Worm (Caenorhabditis elegans) whole organism, L4/young adult: ENCODE data around the gene Y59H11AM.4.

Source experiments
- W03F9.2 ChIP-seq: fragments of 150-350 bp; optimal IDR thresholded peaks from 2 replicates; lab custom pipeline; 2014; ENCODE audit warnings: missing biosample characterization, missing genetic modification characterization
- dao-5 ChIP-seq: sonication (generic microtip); optimal IDR thresholded peaks from 2 replicates; lab custom pipeline; 2016; ENCODE audit warnings: missing genotype, missing genetic modification characterization, moderate library complexity, missing compliant biosample characterization
- him-1 ChIP-seq: sonication (generic microtip); optimal IDR thresholded peaks from 2 replicates; lab custom pipeline; 2016; ENCODE audit warnings: missing genotype, missing genetic modification reagents, missing genetic modification characterization, missing compliant biosample characterization

DNA sequence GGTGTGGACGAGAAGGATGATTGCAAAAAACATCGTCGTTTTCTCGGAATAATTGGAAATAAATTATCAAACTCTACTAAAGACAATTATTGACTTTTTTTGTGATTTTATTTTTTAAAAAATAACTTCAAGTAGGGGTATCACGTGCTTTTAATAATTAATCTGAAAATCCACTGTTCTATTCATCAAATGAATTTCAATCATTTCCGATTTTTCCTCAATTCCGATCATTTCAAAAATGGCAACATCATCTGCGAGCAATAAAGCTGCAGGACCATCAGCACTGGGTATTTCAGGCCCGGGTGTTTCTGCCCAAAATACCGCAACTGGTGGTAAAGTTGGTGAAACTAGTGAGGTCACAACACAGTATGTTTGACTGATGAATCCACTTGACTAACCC is 46.9 kb upstream of the Y59H11AM.4 start, which contains the start of the genes F42A9.7 and F42A9.3:
- TF ChIP-seq him-1 (tag; lab: Kevin White, UChicago), result no peak
- no peak for TF ChIP-seq W03F9.2 (tag; lab: Kevin White, UChicago)
- TF ChIP-seq dao-5 (tag; lab: Kevin White, UChicago), result no peak
